Fruit fly (Drosophila melanogaster): ENCODE data around the gene CG46435.

CG46435 gene

DNA sequence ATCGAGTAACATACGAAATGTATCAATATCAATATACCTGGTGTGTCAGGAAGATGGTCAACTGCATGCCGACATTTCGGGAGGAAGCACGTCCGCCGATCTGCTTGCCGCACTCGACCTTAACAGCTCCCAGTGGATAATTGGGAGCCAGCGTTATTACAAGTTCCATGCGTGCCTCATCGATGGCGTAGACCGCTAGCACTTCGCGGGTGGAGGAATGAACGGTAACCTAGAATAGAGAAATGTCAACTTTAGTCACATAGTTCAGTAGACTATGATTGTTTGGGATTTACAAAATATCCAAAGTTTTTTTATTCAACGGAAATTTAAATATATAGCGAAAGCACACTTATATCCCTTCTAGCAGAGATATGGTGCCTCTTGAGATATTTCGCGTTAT lies at the start of gene CG46435, which contains the start of gene Rcd7:
CG46435 (plus strand) TSS at position 301 of the 400 bp plus-strand sequence.
Rcd7 (plus strand) TSS at position 301 of the 400 bp plus-strand sequence.
- TF ChIP-seq pad (GFP tag; optimal IDR thresholded peaks at IDR 0.05) (no peak), bab1 (GFP tag; optimal IDR thresholded peaks at IDR 0.05) (no peak), Clk (GFP tag; optimal IDR thresholded peaks at IDR 0.05) (no peak), CG7045 (GFP tag; optimal IDR thresholded peaks at IDR 0.05) (no peak), CG14711 (tag; optimal IDR thresholded peaks at IDR 0.05) (no peak)

DNA sequence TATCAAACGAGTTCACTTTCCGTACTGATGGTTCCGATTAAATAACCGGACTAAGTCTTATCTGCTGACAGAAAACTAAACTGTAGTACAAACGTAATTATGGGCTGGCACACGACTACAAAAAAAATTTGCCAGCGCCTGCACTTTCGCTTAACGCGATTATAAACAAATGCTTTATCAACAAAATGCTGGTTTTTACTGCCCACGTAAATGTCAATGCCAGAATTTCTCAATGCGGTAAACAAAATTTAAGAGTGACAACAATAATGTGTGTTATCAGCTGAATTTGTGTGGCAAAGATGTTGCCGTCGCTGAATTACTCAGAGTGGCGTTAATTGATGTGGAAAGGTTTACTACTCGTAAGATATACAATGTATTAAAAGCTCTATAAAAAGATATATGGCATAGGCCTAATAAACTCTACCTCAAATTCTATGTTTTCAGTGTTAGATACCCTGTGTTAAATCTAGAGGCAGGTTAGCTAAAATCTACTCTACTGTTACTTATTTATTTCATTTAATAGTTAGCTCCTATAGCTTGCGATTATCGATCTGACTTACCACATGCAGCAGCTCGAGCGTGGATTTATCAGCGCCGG lies 48.8 kb upstream of the CG46435 start:
- TF ChIP-seq ovo (GFP tag; optimal IDR thresholded peaks at IDR 0.05) = no peak
- TF ChIP-seq CG12768 (GFP tag; optimal IDR thresholded peaks at IDR 0.05) = peak; percentile 28
- peak; percentile 60 for TF ChIP-seq CG7045 (GFP tag; optimal IDR thresholded peaks at IDR 0.05)
- peak; percentile 96 for TF ChIP-seq tj (GFP tag; optimal IDR thresholded peaks at IDR 0.05)
- no peak for TF ChIP-seq Crg-1 (GFP tag; optimal IDR thresholded peaks at IDR 0.05)
- TF ChIP-seq Clk (GFP tag; optimal IDR thresholded peaks at IDR 0.05) = no peak
- TF ChIP-seq cnc (optimal IDR thresholded peaks at IDR 0.05) = no peak
- TF ChIP-seq toe (GFP tag; optimal IDR thresholded peaks at IDR 0.05) = no peak
- TF ChIP-seq CG1620 (GFP tag; optimal IDR thresholded peaks at IDR 0.05) = no peak
- peak; percentile 9 for TF ChIP-seq pad (GFP tag; optimal IDR thresholded peaks at IDR 0.05)
- no peak for TF ChIP-seq Mnt (GFP tag; optimal IDR thresholded peaks at IDR 0.05)
- no peak for TF ChIP-seq CG33017 (tag; optimal IDR thresholded peaks at IDR 0.05)
- TF ChIP-seq bab1 (GFP tag; optimal IDR thresholded peaks at IDR 0.05) = no peak
- no peak for TF ChIP-seq Hr96 (GFP tag; optimal IDR thresholded peaks at IDR 0.05)
- TF ChIP-seq CG5204 (GFP tag; optimal IDR thresholded peaks at IDR 0.05) = no peak
- no peak for TF ChIP-seq CG11617 (GFP tag; optimal IDR thresholded peaks at IDR 0.05)
- peak; percentile 75 for TF ChIP-seq cic (GFP tag; optimal IDR thresholded peaks at IDR 0.05)
- peak; percentile 10 for TF ChIP-seq CG7101 (tag; optimal IDR thresholded peaks at IDR 0.05)
- TF ChIP-seq kay (GFP tag; ENCODE audit: borderline replicate concordance) = peak; percentile 81
- TF ChIP-seq CG14711 (tag; optimal IDR thresholded peaks at IDR 0.05) = peak; percentile 27

DNA sequence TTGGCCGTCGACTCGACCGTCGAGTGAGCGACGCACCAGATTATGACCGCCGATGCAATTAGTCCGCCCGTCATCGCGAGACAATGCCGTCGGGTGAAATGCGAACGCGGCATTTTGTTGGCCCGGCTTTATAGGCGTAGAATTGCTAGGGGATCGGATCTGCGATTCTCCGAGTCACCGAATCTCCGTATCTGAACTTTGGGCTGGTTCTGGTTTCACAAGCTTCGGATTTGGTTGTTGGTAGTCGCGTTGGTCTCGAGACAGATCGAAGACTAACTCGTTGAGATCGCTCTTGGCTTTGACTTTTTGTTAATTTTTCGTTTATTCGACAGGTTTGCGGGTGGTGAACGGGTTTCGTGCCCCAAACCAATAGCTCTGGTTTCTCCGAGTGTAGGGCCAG lies 48.3 kb upstream of the CG46435 start:
- TF ChIP-seq pad (GFP tag; optimal IDR thresholded peaks at IDR 0.05) = no peak
- no peak for TF ChIP-seq cic (GFP tag; optimal IDR thresholded peaks at IDR 0.05)
- no peak for TF ChIP-seq CG12768 (GFP tag; optimal IDR thresholded peaks at IDR 0.05)
- TF ChIP-seq CG7045 (GFP tag; optimal IDR thresholded peaks at IDR 0.05) = no peak
- no peak for TF ChIP-seq CG7101 (tag; optimal IDR thresholded peaks at IDR 0.05)
- no peak for TF ChIP-seq CG11617 (GFP tag; optimal IDR thresholded peaks at IDR 0.05)

DNA sequence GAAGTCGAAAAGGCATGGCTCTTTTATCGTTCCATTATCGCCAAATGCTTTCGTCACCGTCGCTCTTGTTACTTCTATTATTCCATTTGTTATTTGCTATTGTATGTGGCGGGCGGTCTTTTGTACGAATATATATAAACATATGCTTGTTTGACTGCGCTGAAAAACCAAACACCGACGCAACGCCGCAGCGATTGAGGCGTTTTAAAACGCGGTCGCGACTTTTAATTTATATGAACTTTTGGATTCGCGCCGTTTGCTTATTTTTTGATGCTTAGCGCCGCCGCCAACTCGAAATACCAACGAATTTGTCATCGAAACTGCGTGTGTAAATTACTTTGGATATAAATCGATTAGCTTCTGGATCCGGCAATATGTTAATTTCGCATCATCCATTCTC lies 47.8 kb upstream of the CG46435 start:
- TF ChIP-seq Crg-1 (GFP tag; optimal IDR thresholded peaks at IDR 0.05) = no peak
- TF ChIP-seq CG7101 (tag; optimal IDR thresholded peaks at IDR 0.05) = no peak
- TF ChIP-seq CG7045 (GFP tag; optimal IDR thresholded peaks at IDR 0.05) = no peak
- no peak for TF ChIP-seq cnc (optimal IDR thresholded peaks at IDR 0.05)
- TF ChIP-seq cic (GFP tag; optimal IDR thresholded peaks at IDR 0.05) = no peak
- TF ChIP-seq CG11617 (GFP tag; optimal IDR thresholded peaks at IDR 0.05) = no peak
- TF ChIP-seq CG12768 (GFP tag; optimal IDR thresholded peaks at IDR 0.05) = no peak
- no peak for TF ChIP-seq ovo (GFP tag; optimal IDR thresholded peaks at IDR 0.05)
- TF ChIP-seq kay (GFP tag; ENCODE audit: borderline replicate concordance) = no peak
- no peak for TF ChIP-seq CG5204 (GFP tag; optimal IDR thresholded peaks at IDR 0.05)
- no peak for TF ChIP-seq CG14711 (tag; optimal IDR thresholded peaks at IDR 0.05)
- no peak for TF ChIP-seq tj (GFP tag; optimal IDR thresholded peaks at IDR 0.05)
- no peak for TF ChIP-seq Mnt (GFP tag; optimal IDR thresholded peaks at IDR 0.05)
- no peak for TF ChIP-seq pad (GFP tag; optimal IDR thresholded peaks at IDR 0.05)
- TF ChIP-seq Clk (GFP tag; optimal IDR thresholded peaks at IDR 0.05) = no peak
- TF ChIP-seq CG1620 (GFP tag; optimal IDR thresholded peaks at IDR 0.05) = no peak

- no peak for TF ChIP-seq bab1 (GFP tag; optimal IDR thresholded peaks at IDR 0.05)
- no peak for TF ChIP-seq CG1620 (GFP tag; optimal IDR thresholded peaks at IDR 0.05)
- no peak for TF ChIP-seq tj (GFP tag; optimal IDR thresholded peaks at IDR 0.05)
- TF ChIP-seq Mnt (GFP tag; optimal IDR thresholded peaks at IDR 0.05) = no peak
- TF ChIP-seq pad (GFP tag; optimal IDR thresholded peaks at IDR 0.05) = no peak
- no peak for TF ChIP-seq toe (GFP tag; optimal IDR thresholded peaks at IDR 0.05)
- no peak for TF ChIP-seq CG7045 (GFP tag; optimal IDR thresholded peaks at IDR 0.05)
- TF ChIP-seq Clk (GFP tag; optimal IDR thresholded peaks at IDR 0.05) = no peak
- no peak for TF ChIP-seq Crg-1 (GFP tag; optimal IDR thresholded peaks at IDR 0.05)
- no peak for TF ChIP-seq Hr96 (GFP tag; optimal IDR thresholded peaks at IDR 0.05)
- TF ChIP-seq cnc (optimal IDR thresholded peaks at IDR 0.05) = no peak
- no peak for TF ChIP-seq CG7101 (tag; optimal IDR thresholded peaks at IDR 0.05)
- no peak for TF ChIP-seq cic (GFP tag; optimal IDR thresholded peaks at IDR 0.05)
- TF ChIP-seq ovo (GFP tag; optimal IDR thresholded peaks at IDR 0.05) = no peak
- no peak for TF ChIP-seq CG12768 (GFP tag; optimal IDR thresholded peaks at IDR 0.05)
- no peak for TF ChIP-seq CG11617 (GFP tag; optimal IDR thresholded peaks at IDR 0.05)
- no peak for TF ChIP-seq kay (GFP tag; ENCODE audit: borderline replicate concordance)
- TF ChIP-seq CG33017 (tag; optimal IDR thresholded peaks at IDR 0.05) = no peak
Observed at dm6 chr3L:19497623-19498022, 47.3 kb upstream of the CG46435 start, which contains the start of gene CG9449. CG9449 (minus strand) TSS chr3L:19497723.

DNA sequence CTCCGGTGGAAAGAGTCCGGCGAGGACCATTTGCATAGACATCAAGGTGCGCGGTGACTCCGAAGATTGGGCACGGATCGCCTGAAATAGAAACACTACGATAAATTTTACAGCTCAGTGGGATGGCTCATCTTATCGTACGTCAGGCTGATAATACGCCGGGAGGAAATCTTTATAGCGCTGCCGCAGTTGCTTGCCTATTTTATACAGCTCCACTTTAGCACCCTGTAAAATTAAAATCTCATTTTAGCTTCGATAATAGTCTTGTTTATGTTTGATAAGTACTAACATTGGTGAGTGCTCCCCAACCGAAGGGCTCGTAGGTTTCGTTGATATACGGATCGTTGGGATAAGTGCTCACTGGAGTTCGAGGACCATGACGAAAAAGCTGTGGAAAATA lies 45.6 kb upstream of the CG46435 start:
- TF ChIP-seq cic (GFP tag; optimal IDR thresholded peaks at IDR 0.05) = no peak
- peak; percentile 66 for TF ChIP-seq CG7045 (GFP tag; optimal IDR thresholded peaks at IDR 0.05)

DNA sequence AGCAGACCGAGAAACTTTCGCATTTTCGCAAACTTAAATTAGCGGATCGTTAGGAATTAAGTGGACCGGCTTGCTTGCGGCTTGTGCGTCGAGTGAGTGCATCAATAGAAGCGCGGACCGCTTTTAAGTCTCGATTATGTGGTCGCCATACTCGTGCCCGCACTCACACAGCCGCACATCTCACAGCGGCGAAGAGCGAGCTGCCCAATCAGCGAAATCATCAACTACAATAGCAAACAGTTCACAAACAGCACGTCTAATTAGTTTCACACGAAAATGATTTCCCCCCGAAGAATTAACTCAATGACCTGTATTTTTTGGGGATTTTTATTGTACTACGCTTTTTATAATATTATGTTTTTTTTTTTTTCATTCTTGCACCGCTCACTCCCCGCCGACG lies 44.2 kb upstream of the CG46435 start, which contains the start of gene CG9451:
CG9451 (minus strand) TSS at position 101 of the 400 bp plus-strand sequence.
- TF ChIP-seq CG11617 (GFP tag; optimal IDR thresholded peaks at IDR 0.05) = no peak
- TF ChIP-seq toe (GFP tag; optimal IDR thresholded peaks at IDR 0.05) = no peak
